Worm (Caenorhabditis elegans): Measurements from ENCODE around the gene F54H12.4.

The F54H12.4 gene

ce11 chrIII:7973968-7974607, 11.5 kb upstream of the F54H12.4 start (continued):
- TF ChIP-seq irx-1 (tag; optimal IDR thresholded peaks at IDR 0.05) (no peak), blmp-1 (tag; optimal IDR thresholded peaks at IDR 0.05) (peak; percentile 58), nhr-28 (tag; optimal IDR thresholded peaks at IDR 0.05) (no peak), nhr-85 (tag) (peak; percentile 70), ceh-82 (tag; optimal IDR thresholded peaks at IDR 0.05) (no peak)

DNA sequence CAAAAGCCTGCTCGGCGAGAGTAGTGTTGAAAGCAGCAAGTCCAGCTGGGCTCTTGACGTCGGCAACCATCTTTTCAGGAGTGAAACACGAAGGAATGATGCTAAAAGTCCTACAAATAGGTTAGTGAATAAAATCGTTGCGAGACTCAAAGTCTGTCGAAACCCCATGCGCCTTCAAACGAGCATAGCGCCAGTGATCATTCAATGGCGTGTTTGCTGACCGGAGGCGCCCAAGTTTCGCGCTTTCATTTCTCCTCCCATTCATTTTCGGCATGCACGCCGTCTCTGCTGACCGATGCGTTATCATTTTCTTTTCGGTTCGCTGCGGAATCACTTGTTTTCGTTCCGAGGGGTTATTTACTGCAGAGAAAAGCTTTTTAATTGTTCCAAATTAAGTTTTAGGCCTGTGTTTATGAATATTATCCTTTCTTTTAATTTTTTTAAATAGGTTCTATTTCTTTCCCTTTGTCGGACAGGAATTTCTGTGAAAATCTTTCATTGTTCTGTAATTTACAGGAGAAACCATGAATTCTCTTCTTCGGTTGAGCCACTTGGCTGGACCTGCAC, 10.7 kb upstream of the F54H12.4 start, which contains the start of the genes eef-1B.1 and aco-2:
Gene eef-1B.1, minus strand, starts transcription at position 186 of the 567 bp plus-strand sequence.
Gene aco-2, plus strand, starts transcription at position 517 of the 567 bp plus-strand sequence.
- peak; percentile 74 for TF ChIP-seq elt-2 (tag; optimal IDR thresholded peaks at IDR 0.05)
- peak; percentile 43 for TF ChIP-seq fkh-10 (GFP tag; optimal IDR thresholded peaks at IDR 0.05)
- peak; percentile 91 to 93 for TF ChIP-seq efl-1 (optimal IDR thresholded peaks at IDR 0.05)
- peak; percentile 83 to 98 for TF ChIP-seq efl-1 (GFP tag; optimal IDR thresholded peaks at IDR 0.05 in 1 of 2)
- peak; percentile 85 for TF ChIP-seq snpc-4 (tag; optimal IDR thresholded peaks at IDR 0.05)
- no peak for TF ChIP-seq unc-98 (GFP tag; IDR thresholded peaks at IDR 0.05)
- peak; percentile 70 for TF ChIP-seq sox-4 (tag; optimal IDR thresholded peaks at IDR 0.05)
- no peak for TF ChIP-seq egl-27 (tag; optimal IDR thresholded peaks at IDR 0.05)
- peak; percentile 96 for TF ChIP-seq nhr-19 (GFP tag; conservative IDR thresholded peaks at IDR 0.05)
- TF ChIP-seq nhr-20 (tag; optimal IDR thresholded peaks at IDR 0.05) = peak; percentile 97
- TF ChIP-seq lin-15B (tag; optimal IDR thresholded peaks at IDR 0.05) = peak; percentile 84
- TF ChIP-seq dpl-1 (GFP tag; optimal IDR thresholded peaks at IDR 0.05) = peak; percentile 87 to 90 (median 88)
- peak; percentile 96 for TF ChIP-seq nhr-47 (tag; optimal IDR thresholded peaks at IDR 0.05)
- TF ChIP-seq fkh-4 (tag; optimal IDR thresholded peaks at IDR 0.05; ENCODE audit: borderline replicate concordance) = peak; percentile 26
- TF ChIP-seq rnt-1 (tag; optimal IDR thresholded peaks at IDR 0.05) = peak; percentile 95
- TF ChIP-seq nhr-76 (tag; optimal IDR thresholded peaks at IDR 0.05) = no peak
- TF ChIP-seq lsy-2 (tag; optimal IDR thresholded peaks at IDR 0.05) = peak; percentile 94 to 96
- TF ChIP-seq blmp-1 (tag; optimal IDR thresholded peaks at IDR 0.05) = peak; percentile 95
- no peak for TF ChIP-seq pqm-1 (tag; optimal IDR thresholded peaks at IDR 0.05)
- peak; percentile 33 for TF ChIP-seq mef-2 (tag; optimal IDR thresholded peaks at IDR 0.05)
- TF ChIP-seq unc-62 (GFP tag; optimal IDR thresholded peaks at IDR 0.05) = no peak
- peak; percentile 87 for TF ChIP-seq nhr-77 (tag; optimal IDR thresholded peaks at IDR 0.05)
- TF ChIP-seq tlp-1 (tag; optimal IDR thresholded peaks at IDR 0.05) = no peak
- peak; percentile 90 for TF ChIP-seq unc-86 (tag; optimal IDR thresholded peaks at IDR 0.05)
- TF ChIP-seq ceh-88 (GFP tag; IDR thresholded peaks at IDR 0.05) = peak; percentile 62
- peak; percentile 89 for TF ChIP-seq ztf-4 (tag; optimal IDR thresholded peaks at IDR 0.05)
- peak; percentile 95 for TF ChIP-seq nhr-90 (tag; optimal IDR thresholded peaks at IDR 0.05; ENCODE audit: poor library complexity)
- peak; percentile 90 for TF ChIP-seq mab-9 (GFP tag; IDR thresholded peaks at IDR 0.05)
- TF ChIP-seq jun-1 (tag; optimal IDR thresholded peaks at IDR 0.05) = peak; percentile 89
- TF ChIP-seq hpl-2 (GFP tag; optimal IDR thresholded peaks at IDR 0.05) = peak; percentile 74
- TF ChIP-seq mdl-1 (tag; optimal IDR thresholded peaks at IDR 0.05) = peak in 1 of 2 experiments; percentile 93
- no peak for TF ChIP-seq hlh-4 (tag; optimal IDR thresholded peaks at IDR 0.05)
- no peak for TF ChIP-seq hlh-17 (GFP tag; optimal IDR thresholded peaks at IDR 0.05; ENCODE audit: borderline replicate concordance)
- TF ChIP-seq aly-2 (tag; optimal IDR thresholded peaks at IDR 0.05) = peak; percentile 38
- peak; percentile 69 for TF ChIP-seq lin-39 (tag; optimal IDR thresholded peaks at IDR 0.05)
- TF ChIP-seq pag-3 (tag; optimal IDR thresholded peaks at IDR 0.05; ENCODE audit: borderline replicate concordance, insufficient read depth) = no peak
- peak; percentile 97 for TF ChIP-seq snu-23 (GFP tag; optimal IDR thresholded peaks at IDR 0.05)
- peak; percentile 78 for TF ChIP-seq pax-3 (tag; optimal IDR thresholded peaks at IDR 0.05)
- peak; percentile 2 for TF ChIP-seq zag-1 (tag; optimal IDR thresholded peaks at IDR 0.05)
- peak; percentile 95 for TF ChIP-seq lin-14 (GFP tag; optimal IDR thresholded peaks at IDR 0.05)
- peak; percentile 33 for TF ChIP-seq vab-15 (tag; optimal IDR thresholded peaks at IDR 0.05)
- TF ChIP-seq elt-3 (tag; optimal IDR thresholded peaks at IDR 0.05) = peak in 5 of 6 experiments; percentile 53 to 97 (median 75)
- TF ChIP-seq nhr-84 (tag; optimal IDR thresholded peaks at IDR 0.05) = no peak
- TF ChIP-seq lin-13 (GFP tag; optimal IDR thresholded peaks at IDR 0.05) = peak; percentile 96
- peak; percentile 82 for TF ChIP-seq egl-13 (tag; optimal IDR thresholded peaks at IDR 0.05)
